Worm (Caenorhabditis elegans) whole organism, L4 larva: ENCODE measurements around the gene F19G12.9.

Experiments
- F10B5.3 ChIP-seq: sonication (generic microtip); optimal IDR thresholded peaks from 2 replicates; lab custom pipeline; 2016; ENCODE audit warnings: mild to moderate bottlenecking, missing genetic modification characterization, missing compliant biosample characterization
- Y75B8A.6 ChIP-seq: fragments of 200-800 bp; sonication (Bioruptor generic); IDR thresholded peaks from 2 replicates; pipeline ENCODE4 v1.3.6; 2022; ENCODE audit warnings: missing genetic modification reagents, missing genetic modification characterization, missing compliant biosample characterization
- ZK546.5 ChIP-seq, 2 experiments: sonication (generic microtip); optimal IDR thresholded peaks; 2 replicates each; lab custom pipeline; 2017; ENCODE audit warnings: missing biosample characterization in 2 of 2, missing genetic modification characterization in 2 of 2
- aha-1 ChIP-seq: fragments of 150-350 bp; peaks from one replicate; lab custom pipeline; 2014; ENCODE audit warnings: missing biosample characterization, missing genetic modification characterization
- ceh-28 ChIP-seq: fragments of 150-350 bp; optimal IDR thresholded peaks from 2 replicates; lab custom pipeline; 2014; ENCODE audit warnings: missing biosample characterization, missing genetic modification reagents, missing genetic modification characterization
- ceh-62 ChIP-seq: sonication (generic microtip); optimal IDR thresholded peaks from 2 replicates; lab custom pipeline; 2017; ENCODE audit warnings: missing biosample characterization, missing genetic modification characterization
- cey-2 ChIP-seq: sonication (generic microtip); optimal IDR thresholded peaks from 3 replicates; lab custom pipeline; 2017; ENCODE audit warnings: missing genetic modification characterization, mild to moderate bottlenecking, missing compliant biosample characterization, antibody characterized with exemption, borderline replicate concordance; ENCODE audit not compliant: insufficient read depth
- daf-12 ChIP-seq: fragments of 150-350 bp; optimal IDR thresholded peaks from 2 replicates; lab custom pipeline; 2014; ENCODE audit warnings: missing biosample characterization, missing genetic modification reagents, missing genetic modification characterization
- daf-16 ChIP-seq, 3 experiments: sonication (generic microtip); optimal IDR thresholded peaks; 2 replicates each; lab custom pipeline; 2016 to 2017; ENCODE audit warnings: missing genetic modification characterization in 3 of 3, missing genetic modification reagents in 3 of 3, mild to moderate bottlenecking in 2 of 3, missing compliant biosample characterization in 2 of 3, missing biosample characterization in 1 of 3, moderate library complexity in 1 of 3
- daf-8 ChIP-seq: fragments of 200-800 bp; sonication (Bioruptor generic); IDR thresholded peaks from 2 replicates; pipeline ENCODE4 v1.3.6; 2022; ENCODE audit warnings: missing genetic modification characterization, missing compliant biosample characterization
- dmd-6 ChIP-seq: fragments of 200-800 bp; sonication (Bioruptor generic); IDR thresholded peaks from 2 replicates; pipeline ENCODE4 v1.3.6; 2022; ENCODE audit warnings: missing genetic modification reagents, missing genetic modification characterization, missing compliant biosample characterization
- dmd-8 ChIP-seq: fragments of 200-800 bp; sonication (Bioruptor generic); IDR thresholded peaks from 2 replicates; pipeline ENCODE4 v1.3.6; 2022; ENCODE audit warnings: missing genetic modification characterization, missing compliant biosample characterization
- dve-1 ChIP-seq: sonication (generic microtip); optimal IDR thresholded peaks from 2 replicates; lab custom pipeline; 2017; ENCODE audit warnings: antibody characterized with exemption, mild to moderate bottlenecking, missing genetic modification characterization, missing compliant biosample characterization; ENCODE audit not compliant: insufficient read depth
- egl-43 ChIP-seq: fragments of 200-800 bp; sonication (Bioruptor generic); IDR thresholded peaks from 2 replicates; pipeline ENCODE4 v1.3.6; 2022; ENCODE audit warnings: missing genetic modification reagents, missing genetic modification characterization, missing compliant biosample characterization
- fos-1 ChIP-seq: fragments of 150-350 bp; optimal IDR thresholded peaks from 2 replicates; lab custom pipeline; 2014; ENCODE audit warnings: missing biosample characterization, missing genetic modification characterization
- hif-1 ChIP-seq, 2 experiments: sonication (generic microtip); optimal IDR thresholded peaks; 2 replicates each; lab custom pipeline; 2016 to 2017; ENCODE audit warnings: missing compliant biosample characterization in 2 of 2, missing genetic modification characterization in 2 of 2, missing genetic modification reagents in 2 of 2, missing genotype in 2 of 2, mild to moderate bottlenecking in 1 of 2
- hlh-11 ChIP-seq: fragments of 200-800 bp; sonication (Bioruptor generic); optimal IDR thresholded peaks from 2 replicates; lab custom pipeline; 2018; ENCODE audit warnings: mild to moderate bottlenecking, missing genetic modification characterization, missing compliant biosample characterization
- hlh-30 ChIP-seq: sonication (generic microtip); optimal IDR thresholded peaks from 2 replicates; lab custom pipeline; 2017; ENCODE audit warnings: antibody characterized with exemption, mild to moderate bottlenecking, missing genetic modification characterization, missing compliant biosample characterization; ENCODE audit not compliant: insufficient read depth
- hmg-1.1 ChIP-seq: fragments of 200-800 bp; sonication (Bioruptor generic); IDR thresholded peaks from 2 replicates; pipeline ENCODE4 v1.3.6; 2022; ENCODE audit warnings: missing genetic modification reagents, missing genetic modification characterization, missing compliant biosample characterization
- jun-1 ChIP-seq: fragments of 150-350 bp; optimal IDR thresholded peaks from 2 replicates; lab custom pipeline; 2014; ENCODE audit warnings: missing biosample characterization, missing genetic modification reagents, missing genetic modification characterization
- lim-7 ChIP-seq: fragments of 200-800 bp; sonication (Bioruptor generic); IDR thresholded peaks from 2 replicates; pipeline ENCODE4 v1.3.6; 2022; ENCODE audit warnings: missing genetic modification characterization, missing compliant biosample characterization
- lin-39 ChIP-seq: fragments of 150-350 bp; optimal IDR thresholded peaks from 2 replicates; lab custom pipeline; 2014; ENCODE audit warnings: missing biosample characterization, missing genetic modification reagents, missing genetic modification characterization
- lsy-2 ChIP-seq, 2 experiments: fragments of 150-350 bp in 1 of 2; sonication (generic microtip) in 1 of 2; optimal IDR thresholded peaks; 2 replicates each; lab custom pipeline; 2014 to 2017; ENCODE audit warnings: missing biosample characterization in 2 of 2, missing genetic modification characterization in 2 of 2
- madf-5 ChIP-seq, 2 experiments: fragments of 200-800 bp; sonication (Bioruptor generic); IDR thresholded peaks; 2 replicates each; pipeline ENCODE4 v1.3.6; 2022; ENCODE audit warnings: missing compliant biosample characterization in 2 of 2, missing genetic modification characterization in 2 of 2
- madf-9 ChIP-seq: fragments of 200-800 bp; sonication (Bioruptor generic); conservative IDR thresholded peaks from 2 replicates; pipeline ENCODE4 v1.3.6; 2022; ENCODE audit warnings: missing genetic modification reagents, missing genetic modification characterization, missing compliant biosample characterization
- mdt-29 ChIP-seq: fragments of 200-800 bp; sonication (Bioruptor generic); IDR thresholded peaks from 2 replicates; pipeline ENCODE4 v1.3.6; 2022; ENCODE audit warnings: missing genetic modification reagents, missing genetic modification characterization, missing compliant biosample characterization
- mep-1 ChIP-seq: fragments of 150-350 bp; sonication (generic microtip); optimal IDR thresholded peaks from 3 replicates; lab custom pipeline; 2014; ENCODE audit warnings: missing biosample characterization, missing genetic modification characterization
- mes-2 ChIP-seq: sonication (generic microtip); optimal IDR thresholded peaks from 2 replicates; lab custom pipeline; 2016; ENCODE audit warnings: missing genotype, mild to moderate bottlenecking, missing genetic modification characterization, missing compliant biosample characterization; ENCODE audit not compliant: poor library complexity, severe bottlenecking
- mxl-2 ChIP-seq: fragments of 200-800 bp; sonication (Bioruptor generic); conservative IDR thresholded peaks from 2 replicates; pipeline ENCODE4 v1.3.6; 2022; ENCODE audit warnings: missing genetic modification reagents, missing genetic modification characterization, missing compliant biosample characterization
- nhr-111 ChIP-seq: fragments of 200-800 bp; sonication (Bioruptor generic); optimal IDR thresholded peaks from 2 replicates; lab custom pipeline; 2018; ENCODE audit warnings: mild to moderate bottlenecking, missing genetic modification characterization, missing compliant biosample characterization
- nhr-25 ChIP-seq: sonication (generic microtip); optimal IDR thresholded peaks from 2 replicates; lab custom pipeline; 2017; ENCODE audit warnings: missing genetic modification characterization, mild to moderate bottlenecking, missing compliant biosample characterization, antibody characterized with exemption, moderate library complexity, borderline replicate concordance; ENCODE audit not compliant: insufficient read depth
- nhr-41 ChIP-seq: fragments of 200-800 bp; sonication (Bioruptor generic); IDR thresholded peaks from 2 replicates; pipeline ENCODE4 v1.3.6; 2022; ENCODE audit warnings: missing genetic modification reagents, missing genetic modification characterization, missing compliant biosample characterization
- pha-4 ChIP-seq, 2 experiments: fragments of 150-350 bp in 1 of 2; fragments of 200-800 bp in 1 of 2; sonication (Bioruptor generic) in 1 of 2; IDR thresholded peaks in 1 of 2; optimal IDR thresholded peaks in 1 of 2; 2 replicates each; pipeline versions ENCODE4 v1.3.6 to Lab custom; 2014 to 2022; ENCODE audit warnings: missing genetic modification characterization in 2 of 2, missing genetic modification reagents in 2 of 2, missing biosample characterization in 1 of 2, missing compliant biosample characterization in 1 of 2
- pqm-1 ChIP-seq: sonication (generic microtip); optimal IDR thresholded peaks from 2 replicates; lab custom pipeline; 2017; ENCODE audit warnings: missing biosample characterization, missing genetic modification characterization
- set-16 ChIP-seq: fragments of 200-800 bp; sonication (Bioruptor generic); IDR thresholded peaks from 2 replicates; pipeline ENCODE4 v1.3.6; 2022; ENCODE audit warnings: missing genetic modification reagents, missing genetic modification characterization, missing compliant biosample characterization
- tra-1 ChIP-seq: fragments of 200-800 bp; sonication (Bioruptor generic); IDR thresholded peaks from 2 replicates; pipeline ENCODE4 v1.3.6; 2022; ENCODE audit warnings: missing genetic modification reagents, missing genetic modification characterization, missing compliant biosample characterization
- unc-39 ChIP-seq: sonication (generic microtip); optimal IDR thresholded peaks from 2 replicates; lab custom pipeline; 2017; ENCODE audit warnings: missing biosample characterization, missing genetic modification characterization
- unc-62 ChIP-seq, 3 experiments: fragments of 150-350 bp in 1 of 3; sonication (generic microtip); optimal IDR thresholded peaks in 2 of 3; peaks in 1 of 3; 1 replicate in 1 of 3; 2 replicates in 2 of 3; lab custom pipeline; 2014 to 2017; ENCODE audit warnings: missing biosample characterization in 3 of 3, missing genetic modification characterization in 3 of 3, missing genetic modification reagents in 3 of 3, missing genotype in 1 of 3
- zfp-3 ChIP-seq: fragments of 200-800 bp; sonication (Bioruptor generic); conservative IDR thresholded peaks from 2 replicates; pipeline ENCODE4 v1.3.6; 2022; ENCODE audit warnings: missing genetic modification reagents, missing genetic modification characterization, missing compliant biosample characterization
- ztf-11 ChIP-seq: fragments of 150-350 bp; optimal IDR thresholded peaks from 2 replicates; lab custom pipeline; 2014; ENCODE audit warnings: missing biosample characterization, missing genetic modification characterization
- ztf-7 ChIP-seq: fragments of 150-350 bp; optimal IDR thresholded peaks from 2 replicates; lab custom pipeline; 2014; ENCODE audit warnings: missing biosample characterization, missing genetic modification characterization

Gene F19G12.9

ce11 chrX:1451816-1452602, 33.0 kb downstream of the F19G12.9 start (continued):
- TF ChIP-seq mxl-2 (GFP tag; lab: Robert Waterston, UW) = no peak
- no peak for TF ChIP-seq jun-1

DNA sequence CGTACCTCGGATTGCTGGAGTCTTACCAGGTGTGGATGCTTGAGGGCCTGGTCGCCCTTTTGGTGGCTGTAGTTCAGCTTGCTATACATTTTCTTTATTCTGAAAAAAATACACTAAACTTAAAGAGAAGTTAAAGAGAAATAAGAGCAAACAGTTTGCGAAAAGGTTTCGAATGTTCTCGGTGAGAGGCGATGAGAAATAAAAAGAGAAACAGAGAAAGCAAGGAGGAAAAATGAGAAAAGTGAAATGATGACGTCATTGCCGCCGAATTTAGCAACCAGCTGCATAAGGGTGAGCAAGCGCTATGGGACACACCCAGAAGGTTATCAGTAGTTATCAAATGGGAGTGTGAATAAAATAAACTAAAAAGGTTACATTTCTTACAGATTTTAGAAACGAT, 34.8 kb downstream of the F19G12.9 start, which contains the start of gene cebp-1:
Gene cebp-1, minus strand, starts transcription at position 99 of the 400 bp plus-strand sequence.
- TF ChIP-seq pqm-1 (tag; lab: Kevin White, UChicago) (peak; percentile 48), hlh-11 (tag; lab: Kevin White, UChicago) (peak; percentile 63), hif-1 (tag; optimal IDR thresholded peaks at IDR 0.05; lab: Kevin White, UChicago) (no peak), hlh-30 (tag; lab: Kevin White, UChicago) (peak; percentile 38), ztf-11 (tag; lab: Kevin White, UChicago) (no peak), unc-62 (GFP tag; optimal IDR thresholded peaks at IDR 0.05 in 1 of 2; lab: Kevin White, UChicago) (peak in 1 of 2 experiments; percentile 88), unc-62 (tag; optimal IDR thresholded peaks at IDR 0.05; lab: Kevin White, UChicago) (no peak), lsy-2 (tag; optimal IDR thresholded peaks at IDR 0.05; lab: Kevin White, UChicago) (peak in 1 of 2 experiments; percentile 9), daf-16 (GFP tag; optimal IDR thresholded peaks at IDR 0.05; lab: Kevin White, UChicago) (no peak), daf-16 (tag; optimal IDR thresholded peaks at IDR 0.05; lab: Kevin White, UChicago) (peak; percentile 67), Y75B8A.6 (no peak), mes-2 (peak; percentile 50), fos-1 (tag; lab: Kevin White, UChicago) (peak; percentile 13), dmd-6 (GFP tag; lab: Robert Waterston, UW) (peak; percentile 59), dve-1 (tag; lab: Kevin White, UChicago) (peak; percentile 56), aha-1 (tag; lab: Kevin White, UChicago) (peak; percentile 4), hmg-1.1 (no peak), pha-4 (GFP tag; IDR thresholded peaks at IDR 0.05; lab: Robert Waterston, UW) (0 out of 2 replicates have a peak, but pooled peaks have one; percentile 10), pha-4 (tag; optimal IDR thresholded peaks at IDR 0.05; lab: Kevin White, UChicago) (peak; percentile 67)

DNA sequence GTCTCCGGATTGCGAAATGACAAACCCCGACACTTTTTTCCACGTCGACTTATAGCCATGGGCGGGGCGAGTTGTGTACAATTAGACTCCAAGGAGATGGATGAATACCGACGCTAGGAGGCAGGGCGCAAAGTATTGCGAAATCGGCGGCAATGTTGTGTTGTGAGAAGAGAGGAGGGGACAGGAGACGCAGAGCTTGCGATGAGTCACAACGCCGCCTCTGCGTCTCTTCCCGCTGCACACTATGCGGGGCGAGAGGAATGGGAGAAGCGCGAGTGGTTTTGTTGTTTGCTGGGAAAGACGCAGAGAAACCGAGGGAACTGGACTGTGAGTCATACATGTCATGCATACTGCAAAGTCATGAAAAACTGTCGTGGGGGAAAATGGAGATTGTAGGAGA, 35.4 kb downstream of the F19G12.9 start:
- no peak for TF ChIP-seq nhr-111 (GFP tag; lab: Kevin White, UChicago)
- TF ChIP-seq F10B5.3 (tag; lab: Kevin White, UChicago) = peak; percentile 59
- peak; percentile 51; the same call in 1 of the 2 replicates for TF ChIP-seq madf-9 (GFP tag; lab: Robert Waterston, UW)
- peak; percentile 89 for TF ChIP-seq egl-43
- no peak for TF ChIP-seq daf-8 (GFP tag; lab: Robert Waterston, UW)
- 0 out of 2 replicates have a peak, but pooled peaks have one; percentile 27 for TF ChIP-seq mdt-29 (GFP tag; lab: Robert Waterston, UW)
- peak; percentile 96 for TF ChIP-seq dmd-6 (GFP tag; lab: Robert Waterston, UW)
- 0 out of 2 replicates have a peak, but pooled peaks have one; percentile 8 for TF ChIP-seq Y75B8A.6
- TF ChIP-seq ceh-62 (tag; lab: Kevin White, UChicago) = no peak
- TF ChIP-seq ztf-7 (tag; lab: Kevin White, UChicago) = peak; percentile 73
- no peak for TF ChIP-seq ZK546.5 (tag; optimal IDR thresholded peaks at IDR 0.05; lab: Kevin White, UChicago)
- TF ChIP-seq nhr-25 (tag; lab: Kevin White, UChicago) = peak; percentile 88
- TF ChIP-seq nhr-41 (GFP tag; lab: Robert Waterston, UW) = peak; percentile 80; the same call in 1 of the 2 replicates
- TF ChIP-seq daf-12 (tag; lab: Kevin White, UChicago) = no peak
- TF ChIP-seq madf-5 (GFP tag; IDR thresholded peaks at IDR 0.05; lab: Robert Waterston, UW) = peak in 1 of 2 experiments; percentile 32; a peak in 1 of 4 replicates
- peak in 1 of 2 experiments; percentile 97 for TF ChIP-seq unc-62 (GFP tag; optimal IDR thresholded peaks at IDR 0.05 in 1 of 2; lab: Kevin White, UChicago)
- TF ChIP-seq unc-62 (tag; optimal IDR thresholded peaks at IDR 0.05; lab: Kevin White, UChicago) = no peak
- TF ChIP-seq zfp-3 (GFP tag; lab: Robert Waterston, UW) = 0 out of 2 replicates have a peak, but pooled peaks have one; percentile 22
- no peak for TF ChIP-seq unc-39 (tag; lab: Kevin White, UChicago)
- TF ChIP-seq lin-39 (tag; lab: Kevin White, UChicago) = no peak
- TF ChIP-seq tra-1 (GFP tag; lab: Robert Waterston, UW) = peak; percentile 84
- TF ChIP-seq set-16 (GFP tag; lab: Robert Waterston, UW) = peak; percentile 94
- TF ChIP-seq dmd-8 (GFP tag; lab: Robert Waterston, UW) = peak; percentile 61; the same call in 1 of the 2 replicates
- no peak for TF ChIP-seq lim-7 (GFP tag; lab: Robert Waterston, UW)
- peak; percentile 2 for TF ChIP-seq cey-2 (tag; lab: Kevin White, UChicago)
- TF ChIP-seq ceh-28 (tag; lab: Kevin White, UChicago) = no peak
- peak; percentile 97 for TF ChIP-seq mep-1 (tag; lab: Kevin White, UChicago)
- peak; percentile 28 for TF ChIP-seq pqm-1 (tag; lab: Kevin White, UChicago)
